Fruit fly (Drosophila melanogaster) whole organism, wandering third instar larva: ENCODE measurements around the gene Ca-Ma2d.

ENCODE experiments used
- CG9705 ChIP-seq: fragments of 200-800 bp; sonication (Bioruptor generic); optimal IDR thresholded peaks from 2 replicates; lab custom pipeline; 2018; ENCODE audit warnings: missing biosample characterization, mild to moderate bottlenecking, missing genetic modification characterization
- Dfd ChIP-seq: fragments of >200 bp; optimal IDR thresholded peaks from 2 replicates; lab custom pipeline; 2017; ENCODE audit warnings: missing biosample characterization, missing genetic modification characterization
- Myc ChIP-seq: fragments of >200 bp; optimal IDR thresholded peaks from 2 replicates; lab custom pipeline; 2017
- OdsH ChIP-seq: fragments of 200-800 bp; sonication (Bioruptor generic); optimal IDR thresholded peaks from 2 replicates; lab custom pipeline; 2016; ENCODE audit warnings: missing biosample characterization, mild to moderate bottlenecking, missing genetic modification characterization
- br ChIP-seq: fragments of 200-800 bp; sonication (Bioruptor generic); optimal IDR thresholded peaks from 2 replicates; lab custom pipeline; 2016; ENCODE audit warnings: missing biosample characterization, missing genetic modification characterization
- fru ChIP-seq: fragments of 200-800 bp; sonication (Bioruptor generic); optimal IDR thresholded peaks from 3 replicates; lab custom pipeline; 2016; ENCODE audit warnings: missing biosample characterization, mild to moderate bottlenecking, missing genetic modification characterization
- jim ChIP-seq: fragments of 175-275, 200-325 bp; sonication (Bioruptor generic); optimal IDR thresholded peaks from 2 replicates; lab custom pipeline; 2016; ENCODE audit warnings: missing biosample characterization, mild to moderate bottlenecking, missing genetic modification characterization

DNA sequence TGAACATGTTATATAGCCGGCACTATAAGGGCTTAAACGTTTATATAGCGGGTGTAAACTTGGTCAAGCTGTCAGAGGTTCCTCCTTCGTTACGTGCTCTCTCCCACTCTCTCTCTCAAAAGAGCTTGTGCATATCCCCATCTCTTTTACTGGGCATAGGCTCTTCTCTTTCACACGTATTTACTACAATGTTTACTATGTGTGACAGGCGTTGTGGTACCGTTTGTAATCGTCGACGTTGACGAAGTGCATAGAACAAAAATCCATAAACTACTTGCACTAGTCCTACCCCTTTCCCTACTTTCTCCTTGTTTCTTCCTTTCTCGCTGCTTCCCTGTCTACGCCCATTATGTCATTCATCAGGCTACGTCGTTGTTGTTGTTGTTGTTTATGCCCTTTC lies 45.5 kb downstream of the Ca-Ma2d start:
- TF ChIP-seq OdsH, result no peak
- TF ChIP-seq fru (GFP tag; lab: Kevin White, UChicago), result no peak
- no peak for TF ChIP-seq br (GFP tag; lab: Kevin White, UChicago)
- no peak for TF ChIP-seq jim (GFP tag; lab: Kevin White, UChicago)
- TF ChIP-seq Myc, result no peak
- TF ChIP-seq CG9705 (GFP tag; lab: Kevin White, UChicago), result no peak
- TF ChIP-seq Dfd (GFP tag; lab: Kevin White, UChicago), result no peak
